Worm (Caenorhabditis elegans): ENCODE measurements around the gene ssp-32.

DNA sequence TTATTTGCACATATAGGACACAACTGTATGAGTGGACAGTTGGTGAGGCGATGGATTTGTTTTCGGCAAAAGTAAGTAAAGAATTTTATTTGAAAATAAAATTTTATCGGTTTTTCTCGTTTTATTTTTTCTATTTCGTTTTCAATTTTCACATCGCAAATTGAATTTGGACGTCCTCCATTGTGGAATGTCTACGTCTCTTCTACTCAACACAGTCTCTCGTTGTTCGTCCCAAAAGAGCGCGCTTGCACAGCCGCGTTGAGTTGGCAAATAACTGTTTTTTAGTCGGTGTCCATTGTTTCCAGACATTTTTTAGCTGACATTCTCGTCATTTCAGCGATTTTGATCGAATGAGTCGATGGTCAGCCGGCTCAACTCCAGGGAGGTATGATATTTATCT is 4.0 kb downstream of the ssp-32 start:
- TF ChIP-seq elt-2 (tag; optimal IDR thresholded peaks at IDR 0.05) (no peak), tbx-2 (tag; optimal IDR thresholded peaks at IDR 0.05) (no peak), nfya-1 (tag; optimal IDR thresholded peaks at IDR 0.05) (no peak), C08G9.2 (tag; optimal IDR thresholded peaks at IDR 0.05) (no peak), ahr-1 (tag; optimal IDR thresholded peaks at IDR 0.05) (no peak), hlh-8 (tag; optimal IDR thresholded peaks at IDR 0.05) (no peak), dmd-4 (tag; optimal IDR thresholded peaks at IDR 0.05; ENCODE audit: borderline replicate concordance) (no peak), che-1 (tag; optimal IDR thresholded peaks at IDR 0.05) (no peak), hlh-6 (tag; optimal IDR thresholded peaks at IDR 0.05) (no peak), ama-1 (optimal IDR thresholded peaks at IDR 0.05) (no peak), pqm-1 (tag; optimal IDR thresholded peaks at IDR 0.05) (no peak)
